Worm (Caenorhabditis elegans): ENCODE results near the gene F09G2.2.

The F09G2.2 gene

ce11 chrV:7175201-7175600 is 21.5 kb upstream of the F09G2.2 start, which contains the start of gene lgc-39:
Gene lgc-39 (plus strand): TSS chrV:7175501.
- no peak for TF ChIP-seq ztf-29 (GFP tag; IDR thresholded peaks at IDR 0.05)
- TF ChIP-seq ztf-23 (GFP tag; IDR thresholded peaks at IDR 0.05), result no peak
- no peak for TF ChIP-seq med-1 (GFP tag; optimal IDR thresholded peaks at IDR 0.05; ENCODE audit: insufficient read depth)
- no peak for TF ChIP-seq flt-1 (GFP tag; IDR thresholded peaks at IDR 0.05)
- TF ChIP-seq ref-1 (GFP tag; conservative IDR thresholded peaks at IDR 0.05), result no peak
- TF ChIP-seq klf-2 (GFP tag; conservative IDR thresholded peaks at IDR 0.05), result no peak
- TF ChIP-seq tab-1 (GFP tag; IDR thresholded peaks at IDR 0.05), result no peak
- TF ChIP-seq T22C8.4 (GFP tag; IDR thresholded peaks at IDR 0.05), result no peak
- no peak for TF ChIP-seq cog-1 (tag; optimal IDR thresholded peaks at IDR 0.05)

DNA sequence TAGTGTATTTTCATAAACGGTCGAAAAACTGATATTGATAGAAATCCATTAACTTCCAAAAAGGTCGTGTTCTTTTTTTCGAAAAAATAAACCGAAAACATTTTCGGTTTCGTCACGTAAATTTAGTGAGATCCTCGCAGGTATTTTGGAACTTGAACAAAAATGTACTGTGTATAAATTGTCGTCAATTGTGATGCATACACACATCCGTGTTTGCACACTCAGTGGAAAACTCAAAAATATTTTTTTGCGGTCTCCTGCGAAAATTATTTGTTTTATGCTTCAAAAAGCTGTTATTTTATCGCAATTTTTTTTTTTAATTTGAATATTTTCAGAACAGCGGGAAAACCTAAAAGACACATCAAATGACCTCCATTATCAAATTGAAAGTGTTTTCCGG is 17.9 kb upstream of the F09G2.2 start, which contains the start of gene cpsf-2:
TSS of gene cpsf-2 (plus strand) at position 330 of the 400 bp plus-strand sequence.
- TF ChIP-seq ztf-29 (GFP tag; IDR thresholded peaks at IDR 0.05) (no peak), flt-1 (GFP tag; IDR thresholded peaks at IDR 0.05) (no peak), T22C8.4 (GFP tag; IDR thresholded peaks at IDR 0.05) (no peak), med-1 (GFP tag; optimal IDR thresholded peaks at IDR 0.05; ENCODE audit: insufficient read depth) (no peak), cog-1 (tag; optimal IDR thresholded peaks at IDR 0.05) (no peak)

DNA sequence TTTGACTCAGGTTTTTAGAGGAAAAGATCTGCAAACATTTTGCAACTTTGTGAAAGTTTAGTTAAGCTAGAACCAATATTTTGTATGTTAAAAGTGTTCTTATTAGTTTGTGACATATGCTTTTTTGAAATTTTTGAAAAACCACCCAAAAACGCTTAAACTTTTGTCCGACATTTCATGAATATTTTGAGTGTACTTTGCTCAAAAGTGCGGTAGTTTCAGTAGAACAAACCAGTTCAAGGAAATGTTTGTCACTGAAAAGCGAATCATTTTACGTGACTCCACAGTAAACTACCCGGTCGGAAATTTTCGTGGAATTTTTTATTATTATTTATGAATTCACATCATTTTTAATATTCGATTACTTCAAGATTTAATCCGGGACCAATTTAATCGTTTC is 12.2 kb upstream of the F09G2.2 start, which contains the start of gene pitr-5:
TSS of gene pitr-5 (plus strand) at position 301 of the 400 bp plus-strand sequence.
- TF ChIP-seq ztf-29 (GFP tag; IDR thresholded peaks at IDR 0.05) (no peak), cog-1 (tag; optimal IDR thresholded peaks at IDR 0.05) (no peak), med-1 (GFP tag; optimal IDR thresholded peaks at IDR 0.05; ENCODE audit: insufficient read depth) (no peak), klf-2 (GFP tag; conservative IDR thresholded peaks at IDR 0.05) (no peak), flt-1 (GFP tag; IDR thresholded peaks at IDR 0.05) (no peak), ztf-23 (GFP tag; IDR thresholded peaks at IDR 0.05) (no peak), ref-1 (GFP tag; conservative IDR thresholded peaks at IDR 0.05) (no peak), tab-1 (GFP tag; IDR thresholded peaks at IDR 0.05) (no peak), T22C8.4 (GFP tag; IDR thresholded peaks at IDR 0.05) (no peak)

DNA sequence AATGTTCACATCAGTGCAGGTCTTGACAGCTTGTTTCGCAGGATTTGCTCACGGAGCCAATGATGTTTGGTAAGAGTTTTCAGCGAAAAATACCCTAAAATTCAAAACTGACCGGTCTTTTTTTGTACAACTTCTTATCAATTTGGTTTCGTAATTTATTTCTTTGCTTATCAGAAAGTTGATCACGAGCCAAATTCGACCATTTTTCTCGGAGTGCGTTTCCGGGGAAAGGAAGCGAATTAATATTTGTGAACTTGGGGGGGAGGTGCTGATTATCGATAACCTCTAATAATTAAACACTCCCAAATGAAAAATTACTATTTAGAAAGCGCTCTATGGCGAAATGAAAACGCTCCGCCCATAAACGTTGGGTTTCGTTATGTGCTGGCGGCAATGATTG is 10.1 kb upstream of the F09G2.2 start:
- TF ChIP-seq med-1 (GFP tag; optimal IDR thresholded peaks at IDR 0.05; ENCODE audit: insufficient read depth), result no peak
- TF ChIP-seq tab-1 (GFP tag; IDR thresholded peaks at IDR 0.05), result no peak
- TF ChIP-seq flt-1 (GFP tag; IDR thresholded peaks at IDR 0.05), result no peak
- no peak for TF ChIP-seq klf-2 (GFP tag; conservative IDR thresholded peaks at IDR 0.05)
- no peak for TF ChIP-seq ref-1 (GFP tag; conservative IDR thresholded peaks at IDR 0.05)
- no peak for TF ChIP-seq cog-1 (tag; optimal IDR thresholded peaks at IDR 0.05)
- no peak for TF ChIP-seq T22C8.4 (GFP tag; IDR thresholded peaks at IDR 0.05)

ce11 chrV:7187295-7187694 is 9.4 kb upstream of the F09G2.2 start:
- TF ChIP-seq ztf-29 (GFP tag; IDR thresholded peaks at IDR 0.05) (no peak), flt-1 (GFP tag; IDR thresholded peaks at IDR 0.05) (no peak), med-1 (GFP tag; optimal IDR thresholded peaks at IDR 0.05; ENCODE audit: insufficient read depth) (no peak), ref-1 (GFP tag; conservative IDR thresholded peaks at IDR 0.05) (no peak), tab-1 (GFP tag; IDR thresholded peaks at IDR 0.05) (no peak), T22C8.4 (GFP tag; IDR thresholded peaks at IDR 0.05) (no peak), cog-1 (tag; optimal IDR thresholded peaks at IDR 0.05) (no peak), ztf-23 (GFP tag; IDR thresholded peaks at IDR 0.05) (no peak), klf-2 (GFP tag; conservative IDR thresholded peaks at IDR 0.05) (no peak)

- TF ChIP-seq T22C8.4 (GFP tag; IDR thresholded peaks at IDR 0.05) (no peak), cog-1 (tag; optimal IDR thresholded peaks at IDR 0.05) (no peak), ztf-23 (GFP tag; IDR thresholded peaks at IDR 0.05) (no peak), flt-1 (GFP tag; IDR thresholded peaks at IDR 0.05) (no peak), ref-1 (GFP tag; conservative IDR thresholded peaks at IDR 0.05) (no peak), tab-1 (GFP tag; IDR thresholded peaks at IDR 0.05) (no peak), ztf-29 (GFP tag; IDR thresholded peaks at IDR 0.05) (no peak)
These were observed 3.2 kb upstream of the F09G2.2 start, which contains the start of gene F09G2.8 for ce11 chrV:7193562-7193961. Gene F09G2.8 (minus strand): TSS chrV:7193662.

DNA sequence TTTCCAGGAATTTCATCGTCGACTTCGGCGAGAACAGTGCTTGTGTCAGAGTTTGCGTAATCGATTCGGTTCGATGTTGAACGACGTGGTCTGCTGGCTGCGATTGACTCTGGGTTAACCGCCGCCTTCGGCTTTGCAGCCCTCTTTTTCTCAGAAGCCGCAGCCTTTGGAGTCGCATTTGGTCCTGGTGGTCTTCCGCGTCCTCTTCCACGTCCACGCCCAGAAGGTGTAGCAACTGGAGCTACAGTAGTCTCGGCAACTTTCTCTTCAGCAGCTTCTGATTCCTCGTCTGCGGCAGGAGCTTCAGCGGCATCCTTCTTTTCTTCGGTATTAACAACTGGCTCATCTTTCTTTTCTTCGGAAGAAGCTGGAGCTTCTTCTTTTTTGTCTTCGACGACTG is 1.9 kb upstream of the F09G2.2 start:
- no peak for TF ChIP-seq tab-1 (GFP tag; IDR thresholded peaks at IDR 0.05)
- TF ChIP-seq flt-1 (GFP tag; IDR thresholded peaks at IDR 0.05), result no peak
- TF ChIP-seq ref-1 (GFP tag; conservative IDR thresholded peaks at IDR 0.05), result no peak
- TF ChIP-seq ztf-23 (GFP tag; IDR thresholded peaks at IDR 0.05), result no peak
- TF ChIP-seq T22C8.4 (GFP tag; IDR thresholded peaks at IDR 0.05), result no peak

- no peak for TF ChIP-seq ztf-29 (GFP tag; IDR thresholded peaks at IDR 0.05)
- no peak for TF ChIP-seq tab-1 (GFP tag; IDR thresholded peaks at IDR 0.05)
- TF ChIP-seq cog-1 (tag; optimal IDR thresholded peaks at IDR 0.05), result no peak
- no peak for TF ChIP-seq klf-2 (GFP tag; conservative IDR thresholded peaks at IDR 0.05)
- TF ChIP-seq med-1 (GFP tag; optimal IDR thresholded peaks at IDR 0.05; ENCODE audit: insufficient read depth), result no peak
- no peak for TF ChIP-seq flt-1 (GFP tag; IDR thresholded peaks at IDR 0.05)
- no peak for TF ChIP-seq T22C8.4 (GFP tag; IDR thresholded peaks at IDR 0.05)
These were observed 679 bp upstream of the F09G2.2 start, which contains the start of gene attf-2 for ce11 chrV:7196037-7196436. Gene attf-2 (minus strand): TSS chrV:7196137.

DNA sequence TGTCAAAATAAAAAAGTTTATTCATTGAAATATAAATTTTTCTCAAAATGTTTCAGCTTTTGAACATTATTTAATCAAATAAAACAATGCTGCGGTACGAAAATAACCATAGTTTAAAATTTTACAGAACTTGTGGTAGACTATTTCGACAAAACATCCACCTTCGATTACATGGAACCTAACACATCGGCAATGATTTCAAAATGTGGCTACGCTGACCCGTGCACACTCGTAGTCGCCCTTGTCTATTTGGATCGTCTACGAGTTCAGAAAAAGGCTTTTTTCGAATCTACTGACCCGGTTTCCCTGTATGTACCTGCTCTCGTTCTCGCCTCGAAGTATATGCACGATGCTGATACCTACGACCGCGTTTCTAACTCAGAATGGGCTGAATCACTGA is 320 bp downstream of the F09G2.2 start:
- TF ChIP-seq ztf-29 (GFP tag; IDR thresholded peaks at IDR 0.05) (no peak), T22C8.4 (GFP tag; IDR thresholded peaks at IDR 0.05) (no peak), ref-1 (GFP tag; conservative IDR thresholded peaks at IDR 0.05) (no peak), ztf-23 (GFP tag; IDR thresholded peaks at IDR 0.05) (no peak), med-1 (GFP tag; optimal IDR thresholded peaks at IDR 0.05; ENCODE audit: insufficient read depth) (no peak), tab-1 (GFP tag; IDR thresholded peaks at IDR 0.05) (no peak), flt-1 (GFP tag; IDR thresholded peaks at IDR 0.05) (no peak), cog-1 (tag; optimal IDR thresholded peaks at IDR 0.05) (no peak), klf-2 (GFP tag; conservative IDR thresholded peaks at IDR 0.05) (no peak)

DNA sequence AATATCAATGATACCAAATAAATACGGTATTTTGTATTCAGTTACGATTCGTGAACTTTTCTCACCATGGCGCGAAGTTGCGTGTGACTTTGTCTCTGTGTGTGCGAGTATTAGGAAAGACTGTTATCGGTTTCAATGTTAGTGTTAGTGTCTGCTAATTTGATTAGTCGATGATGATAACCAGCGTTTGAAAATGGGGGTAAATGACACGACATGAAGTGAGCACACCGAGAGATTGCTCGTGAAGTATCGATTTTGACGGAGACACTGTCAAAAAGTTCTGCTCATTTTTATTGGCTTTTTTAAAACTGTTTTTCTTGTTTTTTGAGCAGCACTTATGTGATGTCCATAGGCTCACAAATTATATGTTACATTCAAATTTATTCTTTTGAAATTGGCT is 1.7 kb downstream of the F09G2.2 start:
- TF ChIP-seq ref-1 (GFP tag; conservative IDR thresholded peaks at IDR 0.05) (no peak), flt-1 (GFP tag; IDR thresholded peaks at IDR 0.05) (no peak), klf-2 (GFP tag; conservative IDR thresholded peaks at IDR 0.05) (no peak), med-1 (GFP tag; optimal IDR thresholded peaks at IDR 0.05; ENCODE audit: insufficient read depth) (no peak), ztf-29 (GFP tag; IDR thresholded peaks at IDR 0.05) (no peak), tab-1 (GFP tag; IDR thresholded peaks at IDR 0.05) (no peak), T22C8.4 (GFP tag; IDR thresholded peaks at IDR 0.05) (no peak)

Measured in whole organism, midembryonic.